Fruit fly (Drosophila melanogaster) whole organism, embryonic: Measurements from ENCODE around the gene CG1309.

Experiments
- ATbp ChIP-seq: fragments of 200-800 bp; sonication (Bioruptor generic); optimal IDR thresholded peaks from 2 replicates; lab custom pipeline; 2017; ENCODE audit warnings: missing biosample characterization, mild to moderate bottlenecking, missing genetic modification characterization, missing genetic modification reagents
- Ada2b ChIP-seq: fragments of 200-800 bp; sonication (Bioruptor generic); IDR thresholded peaks from 2 replicates; pipeline ENCODE4 v1.3.6; 2022; ENCODE audit warnings: missing biosample characterization, missing genetic modification characterization
- Atf6 ChIP-seq: fragments of 200-800 bp; sonication (Bioruptor generic); IDR thresholded peaks from 2 replicates; pipeline ENCODE4 v1.3.6; 2022; ENCODE audit warnings: missing biosample characterization, missing genetic modification characterization
- CG10147 ChIP-seq: fragments of 200-800 bp; sonication (Bioruptor generic); optimal IDR thresholded peaks from 2 replicates; lab custom pipeline; 2019; ENCODE audit warnings: missing biosample characterization, mild to moderate bottlenecking, missing genetic modification characterization, moderate library complexity
- CG11398 ChIP-seq: fragments of 200-800 bp; sonication (Bioruptor generic); optimal IDR thresholded peaks from 2 replicates; lab custom pipeline; 2016; ENCODE audit warnings: missing biosample characterization, missing genetic modification characterization
- CG12071 ChIP-seq: fragments of 200-800 bp; sonication (Bioruptor generic); optimal IDR thresholded peaks from 3 replicates; lab custom pipeline; 2018; ENCODE audit warnings: missing biosample characterization, mild to moderate bottlenecking, missing genetic modification characterization
- CG12236 ChIP-seq: fragments of 200-800 bp; sonication (Bioruptor generic); optimal IDR thresholded peaks from 2 replicates; lab custom pipeline; 2016; ENCODE audit warnings: missing biosample characterization, missing genetic modification characterization
- CG13624 ChIP-seq: fragments of 200-800 bp; sonication (Bioruptor generic); optimal IDR thresholded peaks from 2 replicates; lab custom pipeline; 2016; ENCODE audit warnings: missing biosample characterization, missing genetic modification characterization
- CG13894 ChIP-seq: fragments of 200-800 bp; sonication (Bioruptor generic); optimal IDR thresholded peaks from 3 replicates; lab custom pipeline; 2018; ENCODE audit warnings: missing biosample characterization, mild to moderate bottlenecking, missing genetic modification characterization, moderate library complexity
- CG17829 ChIP-seq: fragments of 200-800 bp; optimal IDR thresholded peaks from 2 replicates; lab custom pipeline; 2019; ENCODE audit warnings: missing biosample characterization, mild to moderate bottlenecking, missing genetic modification characterization, moderate library complexity
- CG3838 ChIP-seq: fragments of 200-800 bp; sonication (Bioruptor generic); optimal IDR thresholded peaks from 3 replicates; lab custom pipeline; 2016; ENCODE audit warnings: missing biosample characterization, missing genetic modification characterization
- CG4730 ChIP-seq: fragments of 200-800 bp; sonication (Bioruptor generic); IDR thresholded peaks from 2 replicates; pipeline ENCODE4 v1.3.6; 2022; ENCODE audit warnings: missing biosample characterization, missing genetic modification characterization
- CG4820 ChIP-seq: fragments of 200-800 bp; sonication (Bioruptor generic); optimal IDR thresholded peaks from 3 replicates; lab custom pipeline; 2016; ENCODE audit warnings: missing biosample characterization, missing genetic modification characterization
- CG5245 ChIP-seq: fragments of 200-800 bp; sonication (Bioruptor generic); optimal IDR thresholded peaks from 3 replicates; lab custom pipeline; 2016; ENCODE audit warnings: missing biosample characterization, missing genetic modification characterization
- CG7372 ChIP-seq: fragments of 200-800 bp; sonication (Bioruptor generic); IDR thresholded peaks from 2 replicates; pipeline ENCODE4 v1.3.6; 2022; ENCODE audit warnings: missing biosample characterization, missing genetic modification characterization
- CG7963 ChIP-seq: fragments of 200-800 bp; sonication (Bioruptor generic); IDR thresholded peaks from 3 replicates; pipeline ENCODE4 v1.3.6; 2022; ENCODE audit warnings: missing biosample characterization, missing genetic modification characterization; ENCODE audit not compliant: partially characterized antibody
- CG8281 ChIP-seq: fragments of 200-800 bp; sonication (Bioruptor generic); optimal IDR thresholded peaks from 2 replicates; lab custom pipeline; 2018; ENCODE audit warnings: missing biosample characterization, mild to moderate bottlenecking, missing genetic modification characterization, moderate library complexity
- CG8388 ChIP-seq: fragments of 200-800 bp; sonication (Bioruptor generic); optimal IDR thresholded peaks from 2 replicates; lab custom pipeline; 2019; ENCODE audit warnings: missing biosample characterization, mild to moderate bottlenecking, missing genetic modification characterization, moderate library complexity
- E2f1 ChIP-seq: fragments of 200-800 bp; sonication (Bioruptor generic); IDR thresholded peaks from 2 replicates; pipeline ENCODE4 v1.3.6; 2022; ENCODE audit warnings: missing biosample characterization, missing genetic modification characterization
- Ets97D ChIP-seq: fragments of 200-800 bp; sonication (Bioruptor generic); optimal IDR thresholded peaks from 3 replicates; lab custom pipeline; 2016; ENCODE audit warnings: missing biosample characterization, missing genetic modification characterization
- Fer1 ChIP-seq: fragments of 200-800 bp; sonication (Bioruptor generic); optimal IDR thresholded peaks from 2 replicates; lab custom pipeline; 2017; ENCODE audit warnings: missing biosample characterization, mild to moderate bottlenecking, missing genetic modification characterization
- MTF-1 ChIP-seq: fragments of 200-800 bp; sonication (Bioruptor generic); optimal IDR thresholded peaks from 2 replicates; lab custom pipeline; 2018; ENCODE audit warnings: missing biosample characterization, mild to moderate bottlenecking, missing genetic modification characterization, borderline replicate concordance
- Myb ChIP-seq: fragments of 200-800 bp; sonication (Bioruptor generic); optimal IDR thresholded peaks from 2 replicates; lab custom pipeline; 2016; ENCODE audit warnings: missing biosample characterization, missing genetic modification characterization
- NfI ChIP-seq: fragments of 200-800 bp; sonication (Bioruptor generic); optimal IDR thresholded peaks from 3 replicates; lab custom pipeline; 2018; ENCODE audit warnings: missing biosample characterization, mild to moderate bottlenecking, missing genetic modification characterization, moderate library complexity
- Oli ChIP-seq: fragments of 200-800 bp; sonication (Bioruptor generic); optimal IDR thresholded peaks from 2 replicates; lab custom pipeline; 2018; ENCODE audit warnings: missing biosample characterization, mild to moderate bottlenecking, missing genetic modification characterization, moderate library complexity
- Sin3A ChIP-seq: fragments of >200 bp; optimal IDR thresholded peaks from 2 replicates; lab custom pipeline; 2018
- Taf1 ChIP-seq: fragments of 200-800 bp; sonication (Bioruptor generic); IDR thresholded peaks from 2 replicates; pipeline ENCODE4 v1.3.6; 2022; ENCODE audit warnings: missing biosample characterization, missing genetic modification characterization
- bcd ChIP-seq: fragments of 200-800 bp; sonication (Bioruptor generic); optimal IDR thresholded peaks from 2 replicates; lab custom pipeline; 2017; ENCODE audit warnings: missing biosample characterization, mild to moderate bottlenecking, missing genetic modification characterization
- bigmax ChIP-seq: fragments of 200-800 bp; sonication (Bioruptor generic); optimal IDR thresholded peaks from 2 replicates; lab custom pipeline; 2018; ENCODE audit warnings: missing biosample characterization, mild to moderate bottlenecking, missing genetic modification characterization
- crc ChIP-seq: fragments of 200-800 bp; sonication (Bioruptor generic); optimal IDR thresholded peaks from 2 replicates; lab custom pipeline; 2016; ENCODE audit warnings: missing biosample characterization, missing genetic modification characterization
- da ChIP-seq: fragments of 200-800 bp; sonication (Bioruptor generic); optimal IDR thresholded peaks from 2 replicates; lab custom pipeline; 2016; ENCODE audit warnings: missing biosample characterization, missing genetic modification characterization
- emc ChIP-seq: fragments of 200-800 bp; sonication (Bioruptor generic); optimal IDR thresholded peaks from 2 replicates; lab custom pipeline; 2016; ENCODE audit warnings: missing biosample characterization, missing genetic modification characterization
- fd3F ChIP-seq: fragments of 200-800 bp; sonication (Bioruptor generic); optimal IDR thresholded peaks from 2 replicates; lab custom pipeline; 2018; ENCODE audit warnings: missing biosample characterization, mild to moderate bottlenecking, missing genetic modification characterization, moderate library complexity
- gce ChIP-seq: fragments of 200-800 bp; sonication (Bioruptor generic); IDR thresholded peaks from 3 replicates; pipeline ENCODE4 v1.3.6; 2022; ENCODE audit warnings: missing biosample characterization, missing genetic modification characterization
- gcm2 ChIP-seq: fragments of 200-800 bp; sonication (Bioruptor generic); optimal IDR thresholded peaks from 2 replicates; lab custom pipeline; 2016; ENCODE audit warnings: missing biosample characterization, missing genetic modification characterization
- her ChIP-seq: fragments of 200-800 bp; sonication (Bioruptor generic); optimal IDR thresholded peaks from 2 replicates; lab custom pipeline; 2016; ENCODE audit warnings: missing biosample characterization, missing genetic modification characterization
- hkb ChIP-seq, 2 experiments: fragments of 200-800 bp in 1 of 2; fragments of >200 bp in 1 of 2; sonication (Bioruptor generic) in 1 of 2; IDR thresholded peaks in 1 of 2; optimal IDR thresholded peaks in 1 of 2; 2 replicates each; pipeline versions ENCODE4 v1.3.6 to Lab custom; 2017 to 2022; ENCODE audit warnings: missing biosample characterization in 1 of 2, missing genetic modification characterization in 1 of 2
- jumu ChIP-seq: fragments of 200-800 bp; sonication (Bioruptor generic); optimal IDR thresholded peaks from 3 replicates; lab custom pipeline; 2016; ENCODE audit warnings: missing biosample characterization, missing genetic modification characterization
- nau ChIP-seq: fragments of 200-800 bp; sonication (Bioruptor generic); optimal IDR thresholded peaks from 3 replicates; lab custom pipeline; 2017; ENCODE audit warnings: missing biosample characterization, mild to moderate bottlenecking, missing genetic modification characterization, missing genetic modification reagents
- otp ChIP-seq: fragments of 200-800 bp; sonication (Bioruptor generic); IDR thresholded peaks from 3 replicates; pipeline ENCODE4, ENCODE4 v1.3.6; 2022; ENCODE audit warnings: missing biosample characterization, missing genetic modification characterization
- pnt ChIP-seq: fragments of 200-800 bp; sonication (Bioruptor generic); optimal IDR thresholded peaks from 3 replicates; lab custom pipeline; 2016; ENCODE audit warnings: missing biosample characterization, missing genetic modification characterization
- psq ChIP-seq: fragments of 200-800 bp; sonication (Bioruptor generic); optimal IDR thresholded peaks from 2 replicates; lab custom pipeline; 2017; ENCODE audit warnings: missing biosample characterization, missing genetic modification characterization
- sisA ChIP-seq: fragments of 200-800 bp; sonication (Bioruptor generic); IDR thresholded peaks from 2 replicates; pipeline ENCODE4 v1.3.6; 2022; ENCODE audit warnings: missing biosample characterization, missing genetic modification characterization
- sob ChIP-seq: fragments of 200-800 bp; sonication (Bioruptor generic); IDR thresholded peaks from 2 replicates; pipeline ENCODE4 v1.3.6; 2022; ENCODE audit warnings: missing biosample characterization, missing genetic modification characterization
- sqz ChIP-seq: fragments of 200-800 bp; sonication (Bioruptor generic); optimal IDR thresholded peaks from 3 replicates; lab custom pipeline; 2018; ENCODE audit warnings: missing biosample characterization, mild to moderate bottlenecking, missing genetic modification characterization
- tgo ChIP-seq: fragments of 200-800 bp; sonication (Bioruptor generic); IDR thresholded peaks from 3 replicates; pipeline ENCODE4 v1.3.6; 2022; ENCODE audit warnings: missing biosample characterization, missing genetic modification characterization
- tin ChIP-seq: fragments of 200-800 bp; sonication (Bioruptor generic); optimal IDR thresholded peaks from 3 replicates; lab custom pipeline; 2016; ENCODE audit warnings: missing biosample characterization, missing genetic modification characterization
- tna ChIP-seq: fragments of 200-800 bp; sonication (Bioruptor generic); IDR thresholded peaks from 2 replicates; pipeline ENCODE4 v1.3.6; 2022; ENCODE audit warnings: missing biosample characterization, missing genetic modification characterization; ENCODE audit not compliant: partially characterized antibody
- trem ChIP-seq: fragments of 200-800 bp; optimal IDR thresholded peaks from 3 replicates; lab custom pipeline; 2019; ENCODE audit warnings: missing biosample characterization, mild to moderate bottlenecking, missing genetic modification characterization, moderate library complexity
- tx ChIP-seq: fragments of 200-800 bp; sonication (Bioruptor generic); optimal IDR thresholded peaks from 2 replicates; lab custom pipeline; 2016; ENCODE audit warnings: missing biosample characterization, missing genetic modification characterization
- zfh1 ChIP-seq: fragments of 200-800 bp; sonication (Bioruptor generic); IDR thresholded peaks from 3 replicates; pipeline ENCODE4 v1.3.6; 2022; ENCODE audit warnings: missing biosample characterization, missing genetic modification characterization

Gene CG1309

dm6 chr3L:4230357-4230901 lies 28.8 kb upstream of the CG1309 start (continued):
- TF ChIP-seq pnt (GFP tag; lab: Kevin White, UChicago) (peak; percentile 96), sqz (GFP tag; lab: Kevin White, UChicago) (peak; percentile 93), CG8281 (tag; lab: Kevin White, UChicago) (peak; percentile 79), da (peak; percentile 76), sisA (GFP tag; lab: Robert Waterston, UW) (peak; percentile 94), gce (GFP tag; lab: Robert Waterston, UW) (peak; percentile 84), tna (GFP tag; lab: Robert Waterston, UW) (no peak), gcm2 (GFP tag; lab: Kevin White, UChicago) (peak; percentile 72), E2f1 (GFP tag; lab: Robert Waterston, UW) (peak; percentile 81), CG13894 (tag; lab: Kevin White, UChicago) (no peak), her (peak; percentile 79), zfh1 (peak; percentile 95), CG7372 (GFP tag; lab: Robert Waterston, UW) (peak; percentile 79), crc (GFP tag; lab: Kevin White, UChicago) (peak; percentile 84), emc (GFP tag; lab: Kevin White, UChicago) (peak; percentile 62), fd3F (GFP tag; lab: Kevin White, UChicago) (peak; percentile 54), NfI (GFP tag; lab: Kevin White, UChicago) (peak; percentile 82), bigmax (GFP tag; lab: Kevin White, UChicago) (no peak), CG10147 (GFP tag; lab: Kevin White, UChicago) (peak; percentile 75), CG4820 (GFP tag; lab: Kevin White, UChicago) (peak; percentile 96), CG5245 (GFP tag; lab: Kevin White, UChicago) (peak; percentile 93), CG7963 (no peak), Atf6 (peak; percentile 55; the same call in 1 of the 2 replicates), CG13624 (GFP tag; lab: Kevin White, UChicago) (peak; percentile 76), Sin3A (lab: Kevin White, UChicago) (no peak), tx (GFP tag; lab: Kevin White, UChicago) (peak; percentile 93), CG17829 (tag; lab: Kevin White, UChicago) (peak; percentile 97), Taf1 (no peak), bcd (GFP tag; lab: Kevin White, UChicago) (peak; percentile 92), CG8388 (peak; percentile 95), Fer1 (GFP tag; lab: Kevin White, UChicago) (peak; percentile 81), CG3838 (peak; percentile 72), MTF-1 (GFP tag; lab: Kevin White, UChicago) (peak; percentile 79), nau (GFP tag; lab: Kevin White, UChicago) (peak; percentile 84), Ada2b (GFP tag; lab: Robert Waterston, UW) (peak; percentile 65), Myb (GFP tag; lab: Kevin White, UChicago) (peak; percentile 74), trem (tag; lab: Kevin White, UChicago) (peak; percentile 93), CG11398 (GFP tag; lab: Kevin White, UChicago) (peak; percentile 91), psq (GFP tag; lab: Kevin White, UChicago) (peak; percentile 77), Ets97D (GFP tag; lab: Kevin White, UChicago) (peak; percentile 76), CG12071 (GFP tag; lab: Kevin White, UChicago) (peak; percentile 83), CG4730 (GFP tag; lab: Robert Waterston, UW) (peak; percentile 82), Oli (tag; lab: Kevin White, UChicago) (peak; percentile 96), CG12236 (peak; percentile 93), tin (GFP tag; lab: Kevin White, UChicago) (peak; percentile 94), hkb (optimal IDR thresholded peaks at IDR 0.05; lab: Kevin White, UChicago) (no peak), hkb (GFP tag; IDR thresholded peaks at IDR 0.05; lab: Robert Waterston, UW) (peak; percentile 91), otp (GFP tag; lab: Robert Waterston, UW) (peak; percentile 91), jumu (GFP tag; lab: Kevin White, UChicago) (peak; percentile 94), tgo (GFP tag; lab: Robert Waterston, UW) (peak; percentile 88), sob (peak; percentile 80), ATbp (GFP tag; lab: Kevin White, UChicago) (peak; percentile 93)
